Worm (Caenorhabditis elegans) whole organism, L2 larva: Measurements from ENCODE around the gene henn-1.

ENCODE experiments used
- C34F6.9 ChIP-seq: fragments of 150-350 bp; optimal IDR thresholded peaks from 2 replicates; lab custom pipeline; 2014; ENCODE audit warnings: missing biosample characterization, missing genetic modification characterization
- F13H6.1 ChIP-seq: sonication (generic microtip); optimal IDR thresholded peaks from 2 replicates; lab custom pipeline; 2016; ENCODE audit warnings: missing genetic modification characterization, missing compliant biosample characterization
- alr-1 ChIP-seq: fragments of 150-350 bp; optimal IDR thresholded peaks from 2 replicates; lab custom pipeline; 2014; ENCODE audit warnings: missing biosample characterization, missing genetic modification characterization
- aly-2 ChIP-seq: fragments of 150-350 bp; optimal IDR thresholded peaks from 2 replicates; lab custom pipeline; 2014; ENCODE audit warnings: missing biosample characterization, missing genetic modification characterization
- ama-1 ChIP-seq: fragments of 150-350 bp; optimal IDR thresholded peaks from 2 replicates; lab custom pipeline; 2018; ENCODE audit warnings: inconsistent platforms
- blmp-1 ChIP-seq: sonication (generic microtip); optimal IDR thresholded peaks from 2 replicates; lab custom pipeline; 2017; ENCODE audit warnings: missing genetic modification characterization, mild to moderate bottlenecking, missing compliant biosample characterization, antibody characterized with exemption, moderate library complexity; ENCODE audit not compliant: insufficient read depth
- ceh-16 ChIP-seq: fragments of 150-350 bp; optimal IDR thresholded peaks from 2 replicates; lab custom pipeline; 2014; ENCODE audit warnings: missing biosample characterization, missing genetic modification characterization
- ceh-82 ChIP-seq: fragments of 150-350 bp; optimal IDR thresholded peaks from 2 replicates; lab custom pipeline; 2014; ENCODE audit warnings: missing biosample characterization, missing genetic modification characterization
- crh-2 ChIP-seq: sonication (generic microtip); optimal IDR thresholded peaks from 2 replicates; lab custom pipeline; 2017; ENCODE audit warnings: missing biosample characterization, missing genetic modification characterization
- dmd-4 ChIP-seq: sonication (generic microtip); optimal IDR thresholded peaks from 2 replicates; lab custom pipeline; 2017; ENCODE audit warnings: missing biosample characterization, missing genetic modification characterization
- elt-1 ChIP-seq: fragments of 150-350 bp; optimal IDR thresholded peaks from 2 replicates; lab custom pipeline; 2014; ENCODE audit warnings: missing biosample characterization, missing genetic modification characterization
- elt-3 ChIP-seq: sonication (generic microtip); optimal IDR thresholded peaks from 2 replicates; lab custom pipeline; 2017; ENCODE audit warnings: missing biosample characterization, missing genetic modification characterization
- fos-1 ChIP-seq: fragments of 150-350 bp; optimal IDR thresholded peaks from 2 replicates; lab custom pipeline; 2014; ENCODE audit warnings: missing biosample characterization, missing genetic modification characterization
- gmeb-1 ChIP-seq: fragments of 150-350 bp; optimal IDR thresholded peaks from 2 replicates; lab custom pipeline; 2014; ENCODE audit warnings: missing biosample characterization, missing genetic modification characterization
- lin-13 ChIP-seq: fragments of 150-350 bp; optimal IDR thresholded peaks from 2 replicates; lab custom pipeline; 2014; ENCODE audit warnings: missing biosample characterization, missing genetic modification reagents, missing genetic modification characterization
- lin-39 ChIP-seq: fragments of 150-350 bp; optimal IDR thresholded peaks from 2 replicates; lab custom pipeline; 2014; ENCODE audit warnings: missing biosample characterization, missing genetic modification reagents, missing genetic modification characterization
- lsy-2 ChIP-seq, 2 experiments: fragments of 150-350 bp in 1 of 2; sonication (generic microtip) in 1 of 2; optimal IDR thresholded peaks; 2 replicates each; lab custom pipeline; 2014 to 2017; ENCODE audit warnings: missing biosample characterization in 2 of 2, missing genetic modification characterization in 2 of 2
- mab-5 ChIP-seq: fragments of 150-350 bp; optimal IDR thresholded peaks from 2 replicates; lab custom pipeline; 2014; ENCODE audit warnings: missing biosample characterization, missing genetic modification characterization
- mbf-1 ChIP-seq: sonication (generic microtip); optimal IDR thresholded peaks from 2 replicates; lab custom pipeline; 2017; ENCODE audit warnings: missing biosample characterization, missing genetic modification characterization
- mdl-1 ChIP-seq, 2 experiments: fragments of 150-350 bp in 1 of 2; sonication (generic microtip) in 1 of 2; optimal IDR thresholded peaks; 2 replicates each; lab custom pipeline; 2017; ENCODE audit warnings: missing biosample characterization in 2 of 2, missing genetic modification characterization in 2 of 2
- nhr-12 ChIP-seq: fragments of 150-350 bp; optimal IDR thresholded peaks from 2 replicates; lab custom pipeline; 2014; ENCODE audit warnings: missing biosample characterization, missing genetic modification characterization
- nhr-21 ChIP-seq: fragments of 150-350 bp; optimal IDR thresholded peaks from 2 replicates; lab custom pipeline; 2014; ENCODE audit warnings: missing biosample characterization, missing genetic modification characterization
- nhr-237 ChIP-seq: fragments of 150-350 bp; optimal IDR thresholded peaks from 2 replicates; lab custom pipeline; 2014; ENCODE audit warnings: missing biosample characterization, missing genetic modification characterization
- nhr-25 ChIP-seq: fragments of 150-350 bp; sonication (generic microtip); optimal IDR thresholded peaks from 3 replicates; lab custom pipeline; 2014; ENCODE audit warnings: missing biosample characterization, missing genetic modification characterization
- nhr-6 ChIP-seq: fragments of 150-350 bp; optimal IDR thresholded peaks from 2 replicates; lab custom pipeline; 2014; ENCODE audit warnings: missing biosample characterization, missing genetic modification characterization
- nhr-77 ChIP-seq: fragments of 150-350 bp; optimal IDR thresholded peaks from 2 replicates; lab custom pipeline; 2014; ENCODE audit warnings: missing biosample characterization, missing genetic modification characterization
- peb-1 ChIP-seq: fragments of 150-350 bp; optimal IDR thresholded peaks from 2 replicates; lab custom pipeline; 2014; ENCODE audit warnings: missing biosample characterization, missing genetic modification characterization
- sem-4 ChIP-seq: fragments of 150-350 bp; optimal IDR thresholded peaks from 2 replicates; lab custom pipeline; 2014; ENCODE audit warnings: missing biosample characterization, missing genetic modification reagents, missing genetic modification characterization
- sma-9 ChIP-seq, 2 experiments: fragments of 150-350 bp in 1 of 2; sonication (generic microtip) in 1 of 2; optimal IDR thresholded peaks; 2 replicates each; lab custom pipeline; 2014 to 2016; ENCODE audit warnings: missing genetic modification characterization in 2 of 2, mild to moderate bottlenecking in 1 of 2, missing biosample characterization in 1 of 2, missing compliant biosample characterization in 1 of 2, missing genetic modification reagents in 1 of 2, moderate library complexity in 1 of 2
- unc-39 ChIP-seq: fragments of 150-350 bp; optimal IDR thresholded peaks from 2 replicates; lab custom pipeline; 2014; ENCODE audit warnings: missing biosample characterization, missing genetic modification characterization
- unc-55 ChIP-seq: fragments of 150-350 bp; sonication (generic microtip); optimal IDR thresholded peaks from 3 replicates; lab custom pipeline; 2014; ENCODE audit warnings: missing biosample characterization, missing genetic modification reagents, missing genetic modification characterization
- unc-62 ChIP-seq: fragments of 150-350 bp; optimal IDR thresholded peaks from 2 replicates; lab custom pipeline; 2014; ENCODE audit warnings: missing biosample characterization, missing genetic modification reagents, missing genetic modification characterization
- zag-1 ChIP-seq: fragments of 150-350 bp; optimal IDR thresholded peaks from 2 replicates; lab custom pipeline; 2014; ENCODE audit warnings: missing biosample characterization, missing genetic modification characterization
- ztf-1 ChIP-seq: fragments of 200-800 bp; sonication (Bioruptor generic); conservative IDR thresholded peaks from 2 replicates; pipeline ENCODE4 v1.3.6; 2022; ENCODE audit warnings: missing genetic modification characterization, missing compliant biosample characterization
- ztf-11 ChIP-seq: sonication (generic microtip); optimal IDR thresholded peaks from 2 replicates; lab custom pipeline; 2017; ENCODE audit warnings: missing biosample characterization, missing genetic modification characterization

henn-1 gene

ce11 chrIII:8232634-8233033 lies at the start of gene henn-1:
henn-1 (plus strand) TSS chrIII:8232651.
- no peak for TF ChIP-seq ceh-82 (tag; lab: Kevin White, UChicago)
- TF ChIP-seq lin-13, result no peak
- TF ChIP-seq ama-1 (lab: Kevin White, UChicago), result no peak
- no peak for TF ChIP-seq alr-1
- TF ChIP-seq unc-62 (GFP tag; lab: Kevin White, UChicago), result no peak
- no peak for TF ChIP-seq nhr-21 (tag; lab: Kevin White, UChicago)
- no peak for TF ChIP-seq aly-2 (tag; lab: Kevin White, UChicago)
- no peak for TF ChIP-seq blmp-1 (tag; lab: Kevin White, UChicago)
- TF ChIP-seq nhr-77, result no peak
- TF ChIP-seq fos-1, result no peak
- no peak for TF ChIP-seq ztf-11 (tag; lab: Kevin White, UChicago)
- TF ChIP-seq nhr-25, result no peak
- no peak for TF ChIP-seq nhr-237

DNA sequence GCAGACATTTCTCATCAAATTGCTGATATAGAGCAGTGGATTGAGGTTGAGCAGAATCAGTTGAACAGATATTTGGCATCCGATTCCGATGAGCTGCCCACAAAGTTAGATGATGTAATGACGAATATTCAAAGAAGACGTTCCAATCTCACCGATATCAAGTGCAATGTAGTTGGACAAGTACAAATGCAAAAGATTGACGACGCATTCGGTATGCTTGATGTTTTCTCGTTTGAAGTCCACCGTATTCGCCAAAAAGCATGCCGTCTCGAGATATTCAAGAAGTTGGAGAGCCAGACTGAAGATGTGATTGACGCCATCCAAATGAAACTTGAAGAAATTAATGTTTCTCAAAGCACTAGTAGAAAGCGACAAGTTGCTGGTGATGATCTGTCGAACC lies 47.3 kb upstream of the henn-1 start:
- no peak for TF ChIP-seq unc-62 (GFP tag; lab: Kevin White, UChicago)
- no peak for TF ChIP-seq dmd-4
- TF ChIP-seq ama-1 (lab: Kevin White, UChicago), result no peak
- no peak for TF ChIP-seq ceh-16
- no peak for TF ChIP-seq C34F6.9
- no peak for TF ChIP-seq zag-1 (tag; lab: Kevin White, UChicago)
- no peak for TF ChIP-seq mbf-1 (tag; lab: Kevin White, UChicago)
- TF ChIP-seq nhr-77, result no peak

ce11 chrIII:8190505-8190904 lies 41.9 kb upstream of the henn-1 start, which contains the start of gene C50C3.19:
C50C3.19 (plus strand) TSS chrIII:8190805.
- TF ChIP-seq unc-55 (no peak), elt-1 (tag; lab: Kevin White, UChicago) (no peak), lin-13 (no peak), fos-1 (no peak), lsy-2 (tag; optimal IDR thresholded peaks at IDR 0.05; lab: Kevin White, UChicago) (no peak), mab-5 (tag; lab: Kevin White, UChicago) (no peak), nhr-21 (tag; lab: Kevin White, UChicago) (no peak), lin-39 (tag; lab: Kevin White, UChicago) (no peak), ztf-11 (tag; lab: Kevin White, UChicago) (no peak), ama-1 (lab: Kevin White, UChicago) (no peak), sma-9 (GFP tag; optimal IDR thresholded peaks at IDR 0.05; lab: Kevin White, UChicago) (no peak), sma-9 (tag; optimal IDR thresholded peaks at IDR 0.05; lab: Kevin White, UChicago) (no peak), mbf-1 (tag; lab: Kevin White, UChicago) (no peak), nhr-12 (tag; lab: Kevin White, UChicago) (no peak), unc-39 (tag; lab: Kevin White, UChicago) (no peak), nhr-6 (tag; lab: Kevin White, UChicago) (no peak), zag-1 (tag; lab: Kevin White, UChicago) (no peak), F13H6.1 (tag; lab: Kevin White, UChicago) (no peak), C34F6.9 (no peak)

ce11 chrIII:8191695-8192094 lies 40.8 kb upstream of the henn-1 start, which contains the start of gene C50C3.1:
C50C3.1 (plus strand) TSS chrIII:8191995.
- TF ChIP-seq crh-2 (tag; lab: Kevin White, UChicago) (no peak), mbf-1 (tag; lab: Kevin White, UChicago) (no peak), dmd-4 (no peak), aly-2 (tag; lab: Kevin White, UChicago) (no peak), peb-1 (tag; lab: Kevin White, UChicago) (no peak), sma-9 (GFP tag; optimal IDR thresholded peaks at IDR 0.05; lab: Kevin White, UChicago) (no peak), sma-9 (tag; optimal IDR thresholded peaks at IDR 0.05; lab: Kevin White, UChicago) (no peak), unc-55 (no peak), elt-3 (tag; lab: Kevin White, UChicago) (no peak), nhr-21 (tag; lab: Kevin White, UChicago) (no peak), sem-4 (no peak), alr-1 (no peak), lin-39 (tag; lab: Kevin White, UChicago) (no peak), mdl-1 (tag; optimal IDR thresholded peaks at IDR 0.05; lab: Kevin White, UChicago) (no peak), ama-1 (lab: Kevin White, UChicago) (no peak), ztf-1 (GFP tag; lab: Robert Waterston, UW) (no peak), nhr-237 (no peak), gmeb-1 (tag; lab: Kevin White, UChicago) (no peak)
